Fruit fly (Drosophila melanogaster): ENCODE data around the gene caps.

dm6 chr3L:13217968-13218367, 10.5 kb upstream of the caps start:
- TF ChIP-seq CG7101 (tag; optimal IDR thresholded peaks at IDR 0.05) (no peak), kay (GFP tag; ENCODE audit: borderline replicate concordance) (no peak), cnc (optimal IDR thresholded peaks at IDR 0.05) (no peak), cic (GFP tag; optimal IDR thresholded peaks at IDR 0.05) (no peak), CG1620 (GFP tag; optimal IDR thresholded peaks at IDR 0.05) (no peak), CG5204 (GFP tag; optimal IDR thresholded peaks at IDR 0.05) (no peak), toe (GFP tag; optimal IDR thresholded peaks at IDR 0.05) (no peak), CG14711 (tag; optimal IDR thresholded peaks at IDR 0.05) (no peak)
